Fruit fly (Drosophila melanogaster): ENCODE measurements around the gene Rhau.

Gene Rhau

DNA sequence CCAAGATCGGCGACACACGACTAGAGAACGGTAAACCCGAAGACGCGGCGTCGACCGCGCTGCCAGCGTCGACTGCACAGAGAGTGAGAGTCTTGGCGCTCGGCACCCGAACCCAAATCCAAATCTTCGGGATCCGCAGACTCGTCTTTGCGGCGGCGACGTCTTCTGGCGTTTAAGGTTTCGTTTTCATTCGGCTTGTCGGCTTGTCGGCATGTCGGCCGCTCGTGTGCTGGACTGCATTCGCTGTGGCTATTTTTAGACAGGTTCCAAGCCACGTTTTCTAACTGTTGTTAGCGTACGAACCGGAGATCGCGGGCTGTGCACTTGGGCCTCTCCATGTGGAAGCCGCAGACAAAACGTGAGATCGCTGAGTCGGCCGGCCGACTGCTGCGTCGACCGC lies 41.7 kb downstream of the Rhau start:
- peak; percentile 2 for TF ChIP-seq CG1603 (tag; optimal IDR thresholded peaks at IDR 0.05)
- no peak for TF ChIP-seq CG30020 (tag; optimal IDR thresholded peaks at IDR 0.05)
- TF ChIP-seq Gug (GFP tag; IDR thresholded peaks at IDR 0.05): no peak
- TF ChIP-seq CG6272 (GFP tag; IDR thresholded peaks at IDR 0.05): no peak
- TF ChIP-seq CG12769 (tag; optimal IDR thresholded peaks at IDR 0.05): peak; percentile 69
- TF ChIP-seq fd102C (GFP tag; optimal IDR thresholded peaks at IDR 0.05): no peak
- no peak for TF ChIP-seq HmgZ (tag; optimal IDR thresholded peaks at IDR 0.05)
- no peak for TF ChIP-seq Ssrp (tag; optimal IDR thresholded peaks at IDR 0.05)
- no peak for TF ChIP-seq Sox100B (GFP tag; optimal IDR thresholded peaks at IDR 0.05)
- no peak for TF ChIP-seq Max (GFP tag; optimal IDR thresholded peaks at IDR 0.05)
- TF ChIP-seq crc (GFP tag; optimal IDR thresholded peaks at IDR 0.05): no peak
- TF ChIP-seq sob (GFP tag; IDR thresholded peaks at IDR 0.05): no peak
- no peak for TF ChIP-seq sqz (GFP tag; optimal IDR thresholded peaks at IDR 0.05)
- no peak for TF ChIP-seq MBD-R2 (GFP tag; IDR thresholded peaks at IDR 0.05)
- TF ChIP-seq HHEX (GFP tag; optimal IDR thresholded peaks at IDR 0.05): no peak
- no peak for TF ChIP-seq CG9727 (GFP tag; optimal IDR thresholded peaks at IDR 0.05)
- TF ChIP-seq CG6765 (GFP tag; optimal IDR thresholded peaks at IDR 0.05): no peak
- TF ChIP-seq Stat92E (GFP tag; optimal IDR thresholded peaks at IDR 0.05): no peak
- TF ChIP-seq Blimp-1 (GFP tag; optimal IDR thresholded peaks at IDR 0.05): peak; percentile 100
- TF ChIP-seq bsh (GFP tag; optimal IDR thresholded peaks at IDR 0.05): peak; percentile 52 to 64
- peak; percentile 7 for TF ChIP-seq PHDP (tag; optimal IDR thresholded peaks at IDR 0.05)
- no peak for TF ChIP-seq NK7.1 (GFP tag; optimal IDR thresholded peaks at IDR 0.05)
- no peak for TF ChIP-seq scrt (GFP tag; optimal IDR thresholded peaks at IDR 0.05)
- TF ChIP-seq Hr78 (GFP tag; optimal IDR thresholded peaks at IDR 0.05): peak in 1 of 2 experiments; percentile 44
- no peak for TF ChIP-seq Sox102F (GFP tag; optimal IDR thresholded peaks at IDR 0.05)
- no peak for TF ChIP-seq CG1024 (GFP tag; IDR thresholded peaks at IDR 0.05)
- no peak for TF ChIP-seq Dfd (GFP tag; optimal IDR thresholded peaks at IDR 0.05)
- no peak for TF ChIP-seq zfh2 (GFP tag; optimal IDR thresholded peaks at IDR 0.05)
- no peak for TF ChIP-seq CG1832 (GFP tag; optimal IDR thresholded peaks at IDR 0.05)
- TF ChIP-seq CG1529 (GFP tag; optimal IDR thresholded peaks at IDR 0.05): peak; percentile 7
- no peak for TF ChIP-seq CG4424 (GFP tag; optimal IDR thresholded peaks at IDR 0.05)
- peak; percentile 82 for TF ChIP-seq pros (GFP tag; optimal IDR thresholded peaks at IDR 0.05)
- TF ChIP-seq CG18764 (GFP tag; optimal IDR thresholded peaks at IDR 0.05): no peak
- TF ChIP-seq gsb-n (tag; optimal IDR thresholded peaks at IDR 0.05): peak; percentile 67
- TF ChIP-seq rib (GFP tag; IDR thresholded peaks at IDR 0.05): no peak
- TF ChIP-seq CG3995 (GFP tag; optimal IDR thresholded peaks at IDR 0.05): no peak
- TF ChIP-seq CG42726 (GFP tag; IDR thresholded peaks at IDR 0.05; ENCODE audit: partially characterized antibody): no peak
- TF ChIP-seq Nf-YC (tag; optimal IDR thresholded peaks at IDR 0.05): no peak
- TF ChIP-seq tin (GFP tag; optimal IDR thresholded peaks at IDR 0.05): no peak
- no peak for TF ChIP-seq CG8924 (tag; optimal IDR thresholded peaks at IDR 0.05)
- TF ChIP-seq CG2875 (GFP tag; optimal IDR thresholded peaks at IDR 0.05): peak; percentile 20
- TF ChIP-seq shn (GFP tag; optimal IDR thresholded peaks at IDR 0.05): no peak
- TF ChIP-seq CG14860 (GFP tag; IDR thresholded peaks at IDR 0.05; ENCODE audit: partially characterized antibody): no peak
- peak in 1 of 3 experiments; percentile 44 for TF ChIP-seq lola (GFP tag; optimal IDR thresholded peaks at IDR 0.05)
- peak; percentile 63; the same call in 2 of the 3 replicates for TF ChIP-seq ci (GFP tag; IDR thresholded peaks at IDR 0.05)
- TF ChIP-seq hbn (GFP tag; IDR thresholded peaks at IDR 0.05; ENCODE audit: partially characterized antibody): 0 out of 2 replicates have a peak, but pooled peaks have one; percentile 16
- TF ChIP-seq Chrac-16 (GFP tag; optimal IDR thresholded peaks at IDR 0.05): no peak
- TF ChIP-seq NC2α (GFP tag; optimal IDR thresholded peaks at IDR 0.05): no peak
- TF ChIP-seq H15 (GFP tag; IDR thresholded peaks at IDR 0.05): no peak
- TF ChIP-seq CG10431 (GFP tag; optimal IDR thresholded peaks at IDR 0.05): peak; percentile 77

Data from whole organism, embryonic.